Worm (Caenorhabditis elegans) whole organism, young adult: ENCODE data around the gene K11H3.2.

Experiments used
- B0019.2 ChIP-seq: fragments of 200-800 bp; sonication (Bioruptor generic); conservative IDR thresholded peaks from 2 replicates; pipeline ENCODE4 v1.3.6; 2022; ENCODE audit warnings: missing genetic modification reagents, missing genetic modification characterization, missing compliant biosample characterization
- C17E4.6 ChIP-seq: fragments of 200-800 bp; sonication (Bioruptor generic); IDR thresholded peaks from 2 replicates; pipeline ENCODE4 v1.3.6; 2022; ENCODE audit warnings: missing genetic modification reagents, missing genetic modification characterization, missing compliant biosample characterization
- D2030.7 ChIP-seq: fragments of 200-800 bp; sonication (Bioruptor generic); IDR thresholded peaks from 2 replicates; pipeline ENCODE4 v1.3.6; 2022; ENCODE audit warnings: missing genetic modification reagents, missing genetic modification characterization, missing compliant biosample characterization
- F22D6.2 ChIP-seq: sonication (generic microtip); optimal IDR thresholded peaks from 2 replicates; lab custom pipeline; 2016; ENCODE audit warnings: mild to moderate bottlenecking, missing genetic modification characterization, missing compliant biosample characterization
- F33H1.4 ChIP-seq: fragments of 200-800 bp; sonication (Bioruptor generic); IDR thresholded peaks from 2 replicates; pipeline ENCODE4 v1.3.6; 2022; ENCODE audit warnings: missing genetic modification reagents, missing genetic modification characterization, missing compliant biosample characterization
- K12H6.12 ChIP-seq: fragments of 200-800 bp; sonication (Bioruptor generic); optimal IDR thresholded peaks from 2 replicates; lab custom pipeline; 2018; ENCODE audit warnings: mild to moderate bottlenecking, missing genetic modification characterization, missing compliant biosample characterization
- Y56A3A.18 ChIP-seq: fragments of 200-800 bp; sonication (Bioruptor generic); IDR thresholded peaks from 2 replicates; pipeline ENCODE4 v1.3.6; 2022; ENCODE audit warnings: missing genetic modification reagents, missing genetic modification characterization, missing compliant biosample characterization
- Y67H2A.10 ChIP-seq: fragments of 200-800 bp; sonication (Bioruptor generic); conservative IDR thresholded peaks from 2 replicates; pipeline ENCODE4 v1.3.6; 2022; ENCODE audit warnings: missing genetic modification reagents, missing genetic modification characterization, missing compliant biosample characterization
- Y79H2A.3 ChIP-seq: fragments of 200-800 bp; sonication (Bioruptor generic); conservative IDR thresholded peaks from 2 replicates; pipeline ENCODE4 v1.3.6; 2022; ENCODE audit warnings: missing genetic modification reagents, missing genetic modification characterization, missing compliant biosample characterization
- ama-1 ChIP-seq, 3 experiments: fragments of 150-350 bp in 1 of 3; sonication (generic microtip) in 2 of 3; optimal IDR thresholded peaks; 2 replicates each; lab custom pipeline; 2014 to 2018; ENCODE audit warnings: missing biosample characterization in 2 of 3, missing genetic modification characterization in 2 of 3, missing genetic modification reagents in 2 of 3
- aptf-3 ChIP-seq: fragments of 200-800 bp; sonication (Bioruptor generic); IDR thresholded peaks from 2 replicates; pipeline ENCODE4 v1.3.6; 2022; ENCODE audit warnings: missing genetic modification characterization, missing compliant biosample characterization
- athp-1 ChIP-seq: sonication (generic microtip); optimal IDR thresholded peaks from 2 replicates; lab custom pipeline; 2017; ENCODE audit warnings: mild to moderate bottlenecking, missing genetic modification characterization, missing compliant biosample characterization
- bed-2 ChIP-seq: fragments of 200-800 bp; sonication (Bioruptor generic); IDR thresholded peaks from 2 replicates; pipeline ENCODE4 v1.3.6; 2022; ENCODE audit warnings: missing genetic modification reagents, missing genetic modification characterization, missing compliant biosample characterization
- cebp-2 ChIP-seq: fragments of 200-800 bp; sonication (Bioruptor generic); IDR thresholded peaks from 2 replicates; pipeline ENCODE4 v1.3.6; 2022; ENCODE audit warnings: missing genetic modification characterization, missing compliant biosample characterization
- ceh-91 ChIP-seq: fragments of 200-800 bp; sonication (Bioruptor generic); IDR thresholded peaks from 2 replicates; pipeline ENCODE4 v1.3.6; 2022; ENCODE audit warnings: missing genetic modification reagents, missing genetic modification characterization, missing compliant biosample characterization
- dox-1 ChIP-seq: fragments of 200-800 bp; sonication (Bioruptor generic); IDR thresholded peaks from 2 replicates; pipeline ENCODE4 v1.3.6; 2022; ENCODE audit warnings: missing genetic modification reagents, missing genetic modification characterization, missing compliant biosample characterization
- efl-1 ChIP-seq: fragments of 150-350 bp; optimal IDR thresholded peaks from 2 replicates; lab custom pipeline; 2014; ENCODE audit warnings: missing biosample characterization, missing genetic modification reagents, missing genetic modification characterization
- egl-44 ChIP-seq: fragments of 200-800 bp; sonication (Bioruptor generic); IDR thresholded peaks from 2 replicates; pipeline ENCODE4 v1.3.6; 2022; ENCODE audit warnings: missing genetic modification reagents, missing genetic modification characterization, missing compliant biosample characterization
- egrh-3 ChIP-seq: fragments of 200-800 bp; sonication (Bioruptor generic); IDR thresholded peaks from 2 replicates; pipeline ENCODE4 v1.3.6; 2022; ENCODE audit warnings: missing genetic modification reagents, missing genetic modification characterization, missing compliant biosample characterization
- ekl-4 ChIP-seq: fragments of 200-800 bp; sonication (Bioruptor generic); IDR thresholded peaks from 2 replicates; pipeline ENCODE4 v1.3.6; 2022; ENCODE audit warnings: missing genetic modification reagents, missing genetic modification characterization, missing compliant biosample characterization
- hmg-1.2 ChIP-seq: fragments of 200-800 bp; sonication (Bioruptor generic); IDR thresholded peaks from 2 replicates; pipeline ENCODE4 v1.3.6; 2022; ENCODE audit warnings: missing genetic modification reagents, missing genetic modification characterization, missing compliant biosample characterization
- hrde-1 ChIP-seq: sonication (generic microtip); optimal IDR thresholded peaks from 2 replicates; lab custom pipeline; 2016; ENCODE audit warnings: missing genetic modification characterization, mild to moderate bottlenecking, missing compliant biosample characterization, moderate library complexity, missing genotype, missing genetic modification reagents, borderline replicate concordance
- hsf-1 ChIP-seq: fragments of 200-800 bp; sonication (Bioruptor generic); IDR thresholded peaks from 2 replicates; pipeline ENCODE4 v1.3.6; 2022; ENCODE audit warnings: missing genetic modification reagents, missing genetic modification characterization, missing compliant biosample characterization
- let-526 ChIP-seq: fragments of 200-800 bp; sonication (Bioruptor generic); IDR thresholded peaks from 2 replicates; pipeline ENCODE4 v1.3.6; 2022; ENCODE audit warnings: missing genetic modification reagents, missing genetic modification characterization, missing compliant biosample characterization
- let-607 ChIP-seq, 2 experiments: fragments of 200-800 bp in 1 of 2; sonication (Bioruptor generic) in 1 of 2; sonication (generic microtip) in 1 of 2; optimal IDR thresholded peaks; 2 replicates each; lab custom pipeline; 2016 to 2018; ENCODE audit warnings: mild to moderate bottlenecking in 2 of 2, missing compliant biosample characterization in 2 of 2, missing genetic modification characterization in 2 of 2, moderate library complexity in 2 of 2, missing genotype in 1 of 2
- lin-54 ChIP-seq: fragments of 200-800 bp; sonication (Bioruptor generic); optimal IDR thresholded peaks from 2 replicates; lab custom pipeline; 2018; ENCODE audit warnings: mild to moderate bottlenecking, missing genetic modification characterization, missing compliant biosample characterization
- madf-3 ChIP-seq: fragments of 200-800 bp; sonication (Bioruptor generic); IDR thresholded peaks from 2 replicates; pipeline ENCODE4 v1.3.6; 2022; ENCODE audit warnings: missing genetic modification reagents, missing genetic modification characterization, missing compliant biosample characterization
- madf-6 ChIP-seq: fragments of 200-800 bp; sonication (Bioruptor generic); IDR thresholded peaks from 2 replicates; pipeline ENCODE4 v1.3.6; 2022; ENCODE audit warnings: missing genetic modification reagents, missing genetic modification characterization, missing compliant biosample characterization
- madf-8 ChIP-seq: fragments of 200-800 bp; sonication (Bioruptor generic); conservative IDR thresholded peaks from 2 replicates; pipeline ENCODE4 v1.3.6; 2022; ENCODE audit warnings: missing genetic modification reagents, missing genetic modification characterization, missing compliant biosample characterization
- mes-4 ChIP-seq: sonication (generic microtip); optimal IDR thresholded peaks from 2 replicates; lab custom pipeline; 2016; ENCODE audit warnings: missing genotype, missing genetic modification characterization, missing compliant biosample characterization
- nhr-120 ChIP-seq: fragments of 200-800 bp; sonication (Bioruptor generic); IDR thresholded peaks from 2 replicates; pipeline ENCODE4 v1.3.6; 2022; ENCODE audit warnings: missing genetic modification characterization, missing compliant biosample characterization
- nhr-27 ChIP-seq: fragments of 200-800 bp; sonication (Bioruptor generic); optimal IDR thresholded peaks from 2 replicates; lab custom pipeline; 2018; ENCODE audit warnings: mild to moderate bottlenecking, missing genetic modification characterization, moderate library complexity, missing compliant biosample characterization
- nhr-80 ChIP-seq: sonication (generic microtip); optimal IDR thresholded peaks from 2 replicates; lab custom pipeline; 2016; ENCODE audit warnings: missing genetic modification characterization, missing compliant biosample characterization
- pha-4 ChIP-seq: fragments of 150-350 bp; sonication (generic microtip); optimal IDR thresholded peaks from 2 replicates; lab custom pipeline; 2014; ENCODE audit warnings: missing biosample characterization, missing genetic modification reagents, missing genetic modification characterization
- snpc-3.4 ChIP-seq: sonication (generic microtip); optimal IDR thresholded peaks from 2 replicates; lab custom pipeline; 2017; ENCODE audit warnings: missing genetic modification characterization, mild to moderate bottlenecking, missing compliant biosample characterization, antibody characterized with exemption, moderate library complexity, missing genotype, missing genetic modification reagents
- sptf-2 ChIP-seq: fragments of 200-800 bp; sonication (Bioruptor generic); optimal IDR thresholded peaks from 2 replicates; lab custom pipeline; 2018; ENCODE audit warnings: mild to moderate bottlenecking, missing genetic modification characterization, missing compliant biosample characterization
- tbp1 ChIP-seq: fragments of 200-800 bp; sonication (Bioruptor generic); optimal IDR thresholded peaks from 2 replicates; lab custom pipeline; 2018; ENCODE audit warnings: mild to moderate bottlenecking, missing genetic modification characterization, missing compliant biosample characterization
- tbx-9 ChIP-seq: sonication (generic microtip); optimal IDR thresholded peaks from 2 replicates; lab custom pipeline; 2016; ENCODE audit warnings: borderline replicate concordance, missing genetic modification characterization, inconsistent platforms, missing compliant biosample characterization
- xnd-1 ChIP-seq: sonication (generic microtip); optimal IDR thresholded peaks from 2 replicates; lab custom pipeline; 2016; ENCODE audit warnings: missing genotype, missing genetic modification reagents, missing genetic modification characterization, missing compliant biosample characterization
- zfh-2 ChIP-seq: fragments of 200-800 bp; sonication (Bioruptor generic); conservative IDR thresholded peaks from 2 replicates; pipeline ENCODE4 v1.3.6; 2022; ENCODE audit warnings: missing genetic modification reagents, missing genetic modification characterization, missing compliant biosample characterization
- ztf-28 ChIP-seq: fragments of 200-800 bp; sonication (Bioruptor generic); IDR thresholded peaks from 2 replicates; pipeline ENCODE4 v1.3.6; 2022; ENCODE audit warnings: missing genetic modification reagents, missing genetic modification characterization, missing compliant biosample characterization
- ztf-6 ChIP-seq: fragments of 200-800 bp; sonication (Bioruptor generic); IDR thresholded peaks from 2 replicates; pipeline ENCODE4 v1.3.6; 2022; ENCODE audit warnings: missing genetic modification reagents, missing genetic modification characterization, missing compliant biosample characterization

Gene K11H3.2

DNA sequence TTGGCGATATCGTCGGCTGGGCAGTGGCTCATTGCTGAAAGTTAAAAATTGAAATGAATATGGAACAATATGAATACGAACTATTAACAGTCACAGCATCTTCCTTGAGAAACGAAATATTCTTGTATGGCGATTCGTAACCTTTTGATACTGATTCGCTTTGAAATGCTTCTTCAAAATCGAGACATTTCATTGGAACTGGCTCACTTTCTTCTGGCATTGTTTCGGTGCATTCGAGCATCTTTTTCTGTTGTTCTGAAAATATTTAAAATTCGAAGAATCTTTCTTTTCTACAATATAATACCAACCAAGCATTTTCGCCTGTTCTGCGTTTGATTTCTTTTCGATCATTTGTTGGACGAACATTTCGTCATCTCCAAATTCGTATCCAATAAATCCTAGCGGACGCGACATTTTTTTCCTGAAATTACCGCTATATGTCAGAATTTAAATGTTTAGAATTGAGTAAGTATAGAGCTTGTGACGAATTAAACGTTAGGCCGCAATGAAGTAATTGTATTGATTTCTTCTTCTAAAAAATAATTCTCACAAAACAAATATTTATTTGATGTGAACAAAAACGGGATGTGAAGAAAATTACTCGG is 21.8 kb upstream of the K11H3.2 start, which contains the start of gene lin-52 (continued):
- peak; percentile 71; the same call in 1 of the 2 replicates for TF ChIP-seq hsf-1
- TF ChIP-seq, all 124 proteins: peak for 34

- TF ChIP-seq D2030.7 (GFP tag; lab: Robert Waterston, UW) (0 out of 2 replicates have a peak, but pooled peaks have one; percentile 24), Y79H2A.3 (GFP tag; lab: Robert Waterston, UW) (0 out of 2 replicates have a peak, but pooled peaks have one; percentile 10), zfh-2 (GFP tag; lab: Robert Waterston, UW) (peak; percentile 75), tbp1 (GFP tag; lab: Kevin White, UChicago) (peak; percentile 14), let-526 (GFP tag; lab: Robert Waterston, UW) (no peak), madf-8 (GFP tag; lab: Robert Waterston, UW) (peak; percentile 38; the same call in 1 of the 2 replicates), ama-1 (optimal IDR thresholded peaks at IDR 0.05; lab: Kevin White, UChicago) (peak; percentile 70), ama-1 (GFP tag; optimal IDR thresholded peaks at IDR 0.05; lab: Kevin White, UChicago) (no peak), B0019.2 (GFP tag; lab: Robert Waterston, UW) (0 out of 2 replicates have a peak, but pooled peaks have one; percentile 6), nhr-80 (tag; lab: Kevin White, UChicago) (peak; percentile 60), ekl-4 (no peak), dox-1 (GFP tag; lab: Robert Waterston, UW) (peak; percentile 31), hrde-1 (tag; lab: Kevin White, UChicago) (no peak), Y67H2A.10 (GFP tag; lab: Robert Waterston, UW) (no peak), hmg-1.2 (GFP tag; lab: Robert Waterston, UW) (peak; percentile 27), pha-4 (tag; lab: Kevin White, UChicago) (peak; percentile 23), let-607 (tag; optimal IDR thresholded peaks at IDR 0.05; lab: Kevin White, UChicago) (peak in 1 of 2 experiments; percentile 30), snpc-3.4 (tag; lab: Kevin White, UChicago) (peak; percentile 26), tbx-9 (tag; lab: Kevin White, UChicago) (peak; percentile 58), ceh-91 (0 out of 2 replicates have a peak, but pooled peaks have one; percentile 10), madf-6 (GFP tag; lab: Robert Waterston, UW) (peak; percentile 79), F33H1.4 (GFP tag; lab: Robert Waterston, UW) (peak; percentile 13; the same call in 1 of the 2 replicates), efl-1 (GFP tag; lab: Kevin White, UChicago) (peak; percentile 74), madf-3 (GFP tag; lab: Robert Waterston, UW) (peak; percentile 65; the same call in 1 of the 2 replicates), xnd-1 (peak; percentile 34), K12H6.12 (tag; lab: Kevin White, UChicago) (no peak)
Measured at ce11 chrIII:9825073-9825828, 20.9 kb upstream of the K11H3.2 start, which contains the start of gene ZK632.9. Gene ZK632.9 (minus strand): TSS chrIII:9825432.

ce11 chrIII:9826005-9826404 is 20.2 kb upstream of the K11H3.2 start:
- no peak for TF ChIP-seq egl-44 (GFP tag; lab: Robert Waterston, UW)
- TF ChIP-seq hrde-1 (tag; lab: Kevin White, UChicago) = no peak
- TF ChIP-seq mes-4 = no peak
- TF ChIP-seq hmg-1.2 (GFP tag; lab: Robert Waterston, UW) = 0 out of 2 replicates have a peak, but pooled peaks have one; percentile 25
- TF ChIP-seq sptf-2 (GFP tag; lab: Kevin White, UChicago) = no peak
- TF ChIP-seq egrh-3 (GFP tag; lab: Robert Waterston, UW) = no peak
- TF ChIP-seq F22D6.2 (tag; lab: Kevin White, UChicago) = no peak
- TF ChIP-seq athp-1 (tag; lab: Kevin White, UChicago) = no peak
- no peak for TF ChIP-seq aptf-3 (GFP tag; lab: Robert Waterston, UW)
- no peak for TF ChIP-seq cebp-2 (GFP tag; lab: Robert Waterston, UW)
- peak; percentile 39 for TF ChIP-seq lin-54 (GFP tag; lab: Kevin White, UChicago)
- no peak for TF ChIP-seq Y56A3A.18
- no peak for TF ChIP-seq nhr-120 (GFP tag; lab: Robert Waterston, UW)
- TF ChIP-seq K12H6.12 (tag; lab: Kevin White, UChicago) = peak; percentile 50
- TF ChIP-seq ztf-28 (GFP tag; lab: Robert Waterston, UW) = no peak
- no peak for TF ChIP-seq nhr-27 (tag; lab: Kevin White, UChicago)
- TF ChIP-seq ztf-6 (GFP tag; lab: Robert Waterston, UW) = no peak
- TF ChIP-seq nhr-80 (tag; lab: Kevin White, UChicago) = peak; percentile 11
- TF ChIP-seq bed-2 (GFP tag; lab: Robert Waterston, UW) = no peak
- TF ChIP-seq C17E4.6 (GFP tag; lab: Robert Waterston, UW) = no peak
